Fruit fly (Drosophila melanogaster) whole organism, prepupa: ENCODE results near the gene CG8034.

Experiments
- CG10669 ChIP-seq: fragments of 200-800 bp; sonication (Bioruptor generic); optimal IDR thresholded peaks from 3 replicates; lab custom pipeline; 2018; ENCODE audit warnings: missing biosample characterization, mild to moderate bottlenecking, missing genetic modification characterization, moderate library complexity
- CG11902 ChIP-seq: fragments of 200-800 bp; sonication (Bioruptor generic); optimal IDR thresholded peaks from 3 replicates; lab custom pipeline; 2016; ENCODE audit warnings: missing biosample characterization, missing genetic modification characterization
- CG6792 ChIP-seq: fragments of 200-800 bp; sonication (Bioruptor generic); optimal IDR thresholded peaks from 3 replicates; lab custom pipeline; 2016; ENCODE audit warnings: missing biosample characterization, missing genetic modification characterization
- cyc ChIP-seq: fragments of 200-800 bp; sonication (Bioruptor generic); optimal IDR thresholded peaks from 3 replicates; lab custom pipeline; 2016; ENCODE audit warnings: missing biosample characterization, missing genetic modification characterization
- svp ChIP-seq: fragments of 200-800 bp; sonication (Bioruptor generic); peaks from one replicate; lab custom pipeline; 2016; ENCODE audit warnings: missing biosample characterization, missing genetic modification characterization

DNA sequence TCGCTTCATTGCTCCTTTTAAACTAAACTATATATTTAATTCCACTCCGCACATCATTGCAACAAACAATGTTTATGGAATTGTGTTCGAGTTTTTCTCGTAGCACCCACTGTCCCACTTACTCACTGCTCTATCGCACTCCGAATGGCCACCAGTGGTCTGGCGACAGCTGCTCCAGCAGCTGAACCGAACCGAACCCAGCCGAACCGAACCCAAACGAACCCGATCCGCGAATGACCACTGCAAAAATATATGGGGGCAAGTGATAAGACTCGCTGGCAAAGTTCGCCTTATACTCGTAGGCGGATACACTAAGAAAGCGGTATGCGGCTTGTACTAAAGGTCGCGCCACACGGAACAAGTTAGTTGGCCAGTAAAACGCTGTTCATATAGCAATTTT lies 7.2 kb upstream of the CG8034 start:
- TF ChIP-seq svp (peak; percentile 86), CG11902 (GFP tag; lab: Kevin White, UChicago) (no peak), CG6792 (GFP tag; lab: Kevin White, UChicago) (no peak), cyc (GFP tag; lab: Kevin White, UChicago) (no peak), CG10669 (GFP tag; lab: Kevin White, UChicago) (no peak)
